Worm (Caenorhabditis elegans): ENCODE data around the gene pcp-3.

Gene pcp-3

DNA sequence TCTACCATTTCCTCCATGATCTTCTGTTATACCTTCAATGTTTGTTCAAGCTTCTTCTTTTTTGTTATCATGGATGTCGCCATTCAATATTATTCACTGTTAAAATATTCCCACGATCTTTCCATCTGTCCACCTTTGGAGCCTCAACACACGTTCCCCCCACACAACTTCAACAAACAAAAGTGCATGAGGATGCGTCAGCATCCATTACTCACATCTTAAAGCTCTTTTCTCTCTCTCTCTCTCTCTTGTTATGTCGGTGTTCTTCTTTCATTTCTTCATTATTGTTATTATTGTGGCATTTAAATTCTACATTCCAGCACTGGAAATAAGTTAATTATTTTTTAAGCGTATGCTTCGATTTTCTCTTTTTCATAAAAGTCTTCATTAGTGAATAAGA, 44.7 kb downstream of the pcp-3 start:
- no peak for TF ChIP-seq cog-1 (tag; optimal IDR thresholded peaks at IDR 0.05)
- no peak for TF ChIP-seq ztf-29 (GFP tag; IDR thresholded peaks at IDR 0.05)
- no peak for TF ChIP-seq flt-1 (GFP tag; IDR thresholded peaks at IDR 0.05)
- TF ChIP-seq ref-1 (GFP tag; conservative IDR thresholded peaks at IDR 0.05) = no peak
- no peak for TF ChIP-seq klf-2 (GFP tag; conservative IDR thresholded peaks at IDR 0.05)
- TF ChIP-seq T22C8.4 (GFP tag; IDR thresholded peaks at IDR 0.05) = no peak
- TF ChIP-seq med-1 (GFP tag; optimal IDR thresholded peaks at IDR 0.05; ENCODE audit: insufficient read depth) = no peak
- no peak for TF ChIP-seq tab-1 (GFP tag; IDR thresholded peaks at IDR 0.05)
- no peak for TF ChIP-seq ztf-23 (GFP tag; IDR thresholded peaks at IDR 0.05)

DNA sequence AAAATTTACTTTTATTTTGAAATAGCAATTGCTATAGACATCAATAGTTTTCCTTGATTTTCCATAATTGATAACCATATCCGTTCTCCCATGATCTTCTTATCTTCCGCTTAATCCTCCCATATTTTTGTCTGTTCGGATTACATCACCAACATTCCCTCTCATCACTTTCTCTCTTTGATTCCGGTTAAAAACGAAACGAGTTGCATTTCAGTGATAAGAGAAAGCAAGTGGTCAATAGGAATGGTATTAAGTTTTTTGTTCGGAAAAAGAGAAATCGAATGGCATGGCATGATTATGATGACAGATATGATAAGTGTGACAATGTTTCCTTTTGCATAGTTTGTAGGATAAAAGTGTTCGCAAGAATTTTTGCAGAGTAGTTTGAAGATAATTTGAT, 46.8 kb downstream of the pcp-3 start:
- TF ChIP-seq med-1 (GFP tag; optimal IDR thresholded peaks at IDR 0.05; ENCODE audit: insufficient read depth) (no peak), ref-1 (GFP tag; conservative IDR thresholded peaks at IDR 0.05) (no peak), flt-1 (GFP tag; IDR thresholded peaks at IDR 0.05) (no peak), T22C8.4 (GFP tag; IDR thresholded peaks at IDR 0.05) (no peak), tab-1 (GFP tag; IDR thresholded peaks at IDR 0.05) (no peak), ztf-29 (GFP tag; IDR thresholded peaks at IDR 0.05) (no peak), ztf-23 (GFP tag; IDR thresholded peaks at IDR 0.05) (no peak), klf-2 (GFP tag; conservative IDR thresholded peaks at IDR 0.05) (no peak), cog-1 (tag; optimal IDR thresholded peaks at IDR 0.05) (no peak)

DNA sequence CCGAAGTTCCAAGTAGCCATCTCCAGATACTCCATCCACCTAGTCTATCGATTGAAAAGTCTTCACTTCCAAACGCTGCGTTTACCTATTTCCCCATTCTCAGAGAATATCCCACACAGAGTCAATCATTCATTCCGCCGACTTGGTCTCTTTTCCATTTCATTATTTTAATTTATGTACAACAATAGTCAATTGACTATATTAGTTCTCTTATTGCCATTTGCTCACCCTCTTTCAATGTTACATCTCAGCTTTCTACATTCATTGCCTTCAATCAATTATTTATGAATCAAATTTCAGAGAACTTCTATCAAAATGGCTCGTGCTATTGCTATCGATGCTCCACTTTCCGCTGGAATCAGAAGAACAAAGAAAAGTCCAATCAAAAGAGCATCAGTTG, 50.2 kb downstream of the pcp-3 start, which contains the start of gene aly-1:
TSS of gene aly-1 (plus strand) at position 301 of the 400 bp plus-strand sequence.
- TF ChIP-seq flt-1 (GFP tag; IDR thresholded peaks at IDR 0.05) (no peak), ref-1 (GFP tag; conservative IDR thresholded peaks at IDR 0.05) (no peak), cog-1 (tag; optimal IDR thresholded peaks at IDR 0.05) (no peak), T22C8.4 (GFP tag; IDR thresholded peaks at IDR 0.05) (no peak), ztf-23 (GFP tag; IDR thresholded peaks at IDR 0.05) (no peak), tab-1 (GFP tag; IDR thresholded peaks at IDR 0.05) (no peak), med-1 (GFP tag; optimal IDR thresholded peaks at IDR 0.05; ENCODE audit: insufficient read depth) (no peak), ztf-29 (GFP tag; IDR thresholded peaks at IDR 0.05) (no peak), klf-2 (GFP tag; conservative IDR thresholded peaks at IDR 0.05) (no peak)

DNA sequence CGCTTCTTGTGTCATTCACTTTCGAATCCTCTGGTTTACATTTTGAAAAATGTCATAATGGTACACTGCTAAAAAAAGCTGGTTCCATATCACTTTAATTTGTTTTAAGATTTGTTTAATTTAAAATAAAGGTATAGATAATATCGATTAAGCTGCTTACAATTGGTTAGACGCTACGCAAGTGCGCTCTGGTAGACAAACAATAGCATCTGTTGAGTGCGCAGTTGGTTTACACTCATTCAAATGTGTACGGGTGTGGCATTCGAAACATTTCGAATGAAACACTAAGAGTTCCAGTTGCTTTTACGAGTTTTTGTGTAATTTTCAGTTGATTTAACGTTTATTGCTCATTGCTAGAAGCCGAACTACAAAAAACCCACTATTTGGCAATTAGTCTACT, 51.4 kb downstream of the pcp-3 start:
- TF ChIP-seq ztf-23 (GFP tag; IDR thresholded peaks at IDR 0.05) (0 out of 2 replicates have a peak, but pooled peaks have one; percentile 45), T22C8.4 (GFP tag; IDR thresholded peaks at IDR 0.05) (peak; percentile 44; the same call in 1 of the 2 replicates), klf-2 (GFP tag; conservative IDR thresholded peaks at IDR 0.05) (no peak), ztf-29 (GFP tag; IDR thresholded peaks at IDR 0.05) (no peak), tab-1 (GFP tag; IDR thresholded peaks at IDR 0.05) (no peak), cog-1 (tag; optimal IDR thresholded peaks at IDR 0.05) (peak; percentile 58), ref-1 (GFP tag; conservative IDR thresholded peaks at IDR 0.05) (no peak), flt-1 (GFP tag; IDR thresholded peaks at IDR 0.05) (0 out of 2 replicates have a peak, but pooled peaks have one; percentile 18), med-1 (GFP tag; optimal IDR thresholded peaks at IDR 0.05; ENCODE audit: insufficient read depth) (no peak)

Measured in whole organism, midembryonic.